Fruit fly (Drosophila melanogaster) whole organism, adult: ENCODE results near the gene Wdr37.

Experiments
- CG11617 ChIP-seq: fragments of 200-800 bp; sonication (Bioruptor generic); optimal IDR thresholded peaks from 2 replicates; lab custom pipeline; 2017; ENCODE audit warnings: mild to moderate bottlenecking, missing biosample characterization, missing genetic modification reagents, missing genetic modification characterization
- CG14711 ChIP-seq: fragments of 200-800 bp; sonication (Bioruptor generic); optimal IDR thresholded peaks from 2 replicates; lab custom pipeline; 2018; ENCODE audit warnings: missing biosample characterization, mild to moderate bottlenecking, missing genetic modification characterization, moderate library complexity
- CG1620 ChIP-seq: fragments of 200-800 bp; sonication (Bioruptor generic); optimal IDR thresholded peaks from 2 replicates; lab custom pipeline; 2016; ENCODE audit warnings: missing biosample characterization, missing genetic modification characterization
- CG33017 ChIP-seq: fragments of 200-800 bp; sonication (Bioruptor generic); optimal IDR thresholded peaks from 2 replicates; lab custom pipeline; 2018; ENCODE audit warnings: missing biosample characterization, mild to moderate bottlenecking, missing genetic modification characterization, moderate library complexity
- pad ChIP-seq: fragments of 200-800 bp; sonication (Bioruptor generic); optimal IDR thresholded peaks from 3 replicates; lab custom pipeline; 2017; ENCODE audit warnings: missing biosample characterization, missing genetic modification characterization, mild to moderate bottlenecking, moderate library complexity, missing genetic modification reagents
- tj ChIP-seq: fragments of 200-800 bp; sonication (Bioruptor generic); optimal IDR thresholded peaks from 3 replicates; lab custom pipeline; 2017; ENCODE audit warnings: missing biosample characterization, mild to moderate bottlenecking, missing genetic modification characterization, moderate library complexity
- toe ChIP-seq: fragments of 200-800 bp; sonication (Bioruptor generic); optimal IDR thresholded peaks from 2 replicates; lab custom pipeline; 2016; ENCODE audit warnings: missing biosample characterization, missing genetic modification characterization

DNA sequence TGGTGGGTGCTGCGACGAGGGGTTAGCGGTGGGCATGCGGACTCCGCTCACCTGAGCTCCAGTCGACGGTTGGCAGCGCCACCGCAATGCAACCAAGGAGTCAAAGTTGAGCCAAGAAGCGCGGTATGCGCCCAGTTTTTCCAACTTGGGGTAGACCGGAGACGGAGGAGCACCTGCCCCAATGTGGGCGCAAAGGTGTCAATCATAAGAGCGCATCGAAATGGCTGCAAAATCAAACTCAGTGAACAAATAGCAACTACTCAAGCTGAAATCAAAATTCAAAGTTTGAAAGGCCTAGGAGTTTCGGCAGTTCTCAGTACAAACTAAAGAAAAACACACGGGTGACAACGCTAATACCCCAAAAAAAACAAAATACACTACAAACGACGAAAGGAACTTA is 40.8 kb downstream of the Wdr37 start, which contains the start of gene hmw:
- TF ChIP-seq tj (GFP tag; lab: Kevin White, UChicago) = no peak
- TF ChIP-seq CG14711 (tag; lab: Kevin White, UChicago) = no peak
- no peak for TF ChIP-seq CG33017
- TF ChIP-seq CG11617 = no peak
- TF ChIP-seq pad (GFP tag; lab: Kevin White, UChicago) = no peak
- TF ChIP-seq toe (GFP tag; lab: Kevin White, UChicago) = no peak
- no peak for TF ChIP-seq CG1620
